Fruit fly (Drosophila melanogaster) whole organism, adult: ENCODE measurements around the gene Top3beta.

Experiments used
- CG11617 ChIP-seq: fragments of 200-800 bp; sonication (Bioruptor generic); optimal IDR thresholded peaks from 2 replicates; lab custom pipeline; 2017; ENCODE audit warnings: mild to moderate bottlenecking, missing biosample characterization, missing genetic modification reagents, missing genetic modification characterization
- CG12768 ChIP-seq: fragments of 200-800 bp; sonication (Bioruptor generic); optimal IDR thresholded peaks from 2 replicates; lab custom pipeline; 2017; ENCODE audit warnings: missing biosample characterization, missing genetic modification characterization, mild to moderate bottlenecking, moderate library complexity, missing genetic modification reagents
- CG14711 ChIP-seq: fragments of 200-800 bp; sonication (Bioruptor generic); optimal IDR thresholded peaks from 2 replicates; lab custom pipeline; 2018; ENCODE audit warnings: missing biosample characterization, mild to moderate bottlenecking, missing genetic modification characterization, moderate library complexity
- CG1620 ChIP-seq: fragments of 200-800 bp; sonication (Bioruptor generic); optimal IDR thresholded peaks from 2 replicates; lab custom pipeline; 2016; ENCODE audit warnings: missing biosample characterization, missing genetic modification characterization
- CG33017 ChIP-seq: fragments of 200-800 bp; sonication (Bioruptor generic); optimal IDR thresholded peaks from 2 replicates; lab custom pipeline; 2018; ENCODE audit warnings: missing biosample characterization, mild to moderate bottlenecking, missing genetic modification characterization, moderate library complexity
- CG5204 ChIP-seq: fragments of 200-800 bp; sonication (Bioruptor generic); optimal IDR thresholded peaks from 2 replicates; lab custom pipeline; 2016; ENCODE audit warnings: missing biosample characterization, missing genetic modification characterization
- CG7045 ChIP-seq: fragments of 200-800 bp; sonication (Bioruptor generic); optimal IDR thresholded peaks from 2 replicates; lab custom pipeline; 2017; ENCODE audit warnings: missing biosample characterization, mild to moderate bottlenecking, missing genetic modification characterization
- CG7101 ChIP-seq: fragments of 200-800 bp; sonication (Bioruptor generic); optimal IDR thresholded peaks from 2 replicates; lab custom pipeline; 2018; ENCODE audit warnings: missing biosample characterization, mild to moderate bottlenecking, missing genetic modification characterization, moderate library complexity
- Clk ChIP-seq: fragments of 200-800 bp; sonication (Bioruptor generic); optimal IDR thresholded peaks from 2 replicates; lab custom pipeline; 2017; ENCODE audit warnings: missing biosample characterization, missing genetic modification characterization
- Crg-1 ChIP-seq: fragments of 200-800 bp; sonication (Bioruptor generic); optimal IDR thresholded peaks from 2 replicates; lab custom pipeline; 2016; ENCODE audit warnings: missing biosample characterization, missing genetic modification characterization
- Hr96 ChIP-seq: fragments of 200-800 bp; sonication (Bioruptor generic); optimal IDR thresholded peaks from 2 replicates; lab custom pipeline; 2016; ENCODE audit warnings: missing biosample characterization, missing genetic modification characterization
- Mnt ChIP-seq: fragments of 200-800 bp; sonication (Bioruptor generic); optimal IDR thresholded peaks from 2 replicates; lab custom pipeline; 2016; ENCODE audit warnings: missing biosample characterization, mild to moderate bottlenecking, missing genetic modification characterization
- bab1 ChIP-seq: fragments of 200-800 bp; sonication (Bioruptor generic); optimal IDR thresholded peaks from 3 replicates; lab custom pipeline; 2019; ENCODE audit warnings: missing biosample characterization, mild to moderate bottlenecking, missing genetic modification characterization, moderate library complexity
- cic ChIP-seq: fragments of 200-800 bp; sonication (Bioruptor generic); optimal IDR thresholded peaks from 2 replicates; lab custom pipeline; 2017; ENCODE audit warnings: missing biosample characterization, mild to moderate bottlenecking, missing genetic modification characterization, moderate library complexity
- cnc ChIP-seq, 2 experiments: fragments of >200 bp; optimal IDR thresholded peaks; 2 replicates each; lab custom pipeline; 2017
- kay ChIP-seq: fragments of 200-800 bp; sonication (Bioruptor generic); peaks from one replicate; lab custom pipeline; 2016; ENCODE audit warnings: missing biosample characterization, missing genetic modification characterization, borderline replicate concordance
- ovo ChIP-seq: fragments of 200-800 bp; sonication (Bioruptor generic); optimal IDR thresholded peaks from 2 replicates; lab custom pipeline; 2016; ENCODE audit warnings: missing biosample characterization, missing genetic modification characterization
- pad ChIP-seq: fragments of 200-800 bp; sonication (Bioruptor generic); optimal IDR thresholded peaks from 3 replicates; lab custom pipeline; 2017; ENCODE audit warnings: missing biosample characterization, missing genetic modification characterization, mild to moderate bottlenecking, moderate library complexity, missing genetic modification reagents
- tj ChIP-seq: fragments of 200-800 bp; sonication (Bioruptor generic); optimal IDR thresholded peaks from 3 replicates; lab custom pipeline; 2017; ENCODE audit warnings: missing biosample characterization, mild to moderate bottlenecking, missing genetic modification characterization, moderate library complexity
- toe ChIP-seq: fragments of 200-800 bp; sonication (Bioruptor generic); optimal IDR thresholded peaks from 2 replicates; lab custom pipeline; 2016; ENCODE audit warnings: missing biosample characterization, missing genetic modification characterization

Gene Top3beta

DNA sequence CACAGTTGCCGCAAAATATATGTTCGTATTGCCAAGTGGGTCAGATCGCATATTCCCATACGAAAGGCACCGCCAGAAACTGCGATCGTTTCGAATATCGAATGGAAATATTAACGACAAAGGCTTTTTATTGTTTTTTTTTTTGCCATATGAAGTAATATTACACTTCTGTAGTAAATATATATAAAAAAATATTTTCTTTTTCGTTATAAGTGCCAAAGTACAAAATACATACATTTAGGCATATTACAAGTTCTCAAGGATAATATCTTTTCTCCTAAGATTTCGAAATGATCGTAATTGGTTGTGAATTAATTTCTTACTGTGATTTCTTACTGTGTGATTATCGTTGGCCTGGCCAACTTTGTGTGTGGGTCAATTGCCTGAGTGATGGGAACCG is 16.4 kb upstream of the Top3beta start:
- TF ChIP-seq CG14711 (tag; lab: Kevin White, UChicago), result no peak
- TF ChIP-seq CG5204 (GFP tag; lab: Kevin White, UChicago), result no peak
- no peak for TF ChIP-seq ovo (GFP tag; lab: Kevin White, UChicago)
- TF ChIP-seq CG12768 (GFP tag; lab: Kevin White, UChicago), result no peak
- no peak for TF ChIP-seq kay
- no peak for TF ChIP-seq toe (GFP tag; lab: Kevin White, UChicago)
- TF ChIP-seq bab1, result no peak
- no peak for TF ChIP-seq Crg-1
- no peak for TF ChIP-seq Clk (GFP tag; lab: Kevin White, UChicago)
- no peak for TF ChIP-seq cnc (optimal IDR thresholded peaks at IDR 0.05; lab: Kevin White, UChicago)
- TF ChIP-seq Mnt (GFP tag; lab: Kevin White, UChicago), result no peak
- TF ChIP-seq CG7045 (GFP tag; lab: Kevin White, UChicago), result no peak
- TF ChIP-seq CG11617 (GFP tag; lab: Kevin White, UChicago), result no peak
- TF ChIP-seq CG7101 (tag; lab: Kevin White, UChicago), result no peak
- no peak for TF ChIP-seq pad (GFP tag; lab: Kevin White, UChicago)
- TF ChIP-seq CG33017 (tag; lab: Kevin White, UChicago), result no peak
- TF ChIP-seq tj (GFP tag; lab: Kevin White, UChicago), result no peak
- no peak for TF ChIP-seq CG1620 (GFP tag; lab: Kevin White, UChicago)

DNA sequence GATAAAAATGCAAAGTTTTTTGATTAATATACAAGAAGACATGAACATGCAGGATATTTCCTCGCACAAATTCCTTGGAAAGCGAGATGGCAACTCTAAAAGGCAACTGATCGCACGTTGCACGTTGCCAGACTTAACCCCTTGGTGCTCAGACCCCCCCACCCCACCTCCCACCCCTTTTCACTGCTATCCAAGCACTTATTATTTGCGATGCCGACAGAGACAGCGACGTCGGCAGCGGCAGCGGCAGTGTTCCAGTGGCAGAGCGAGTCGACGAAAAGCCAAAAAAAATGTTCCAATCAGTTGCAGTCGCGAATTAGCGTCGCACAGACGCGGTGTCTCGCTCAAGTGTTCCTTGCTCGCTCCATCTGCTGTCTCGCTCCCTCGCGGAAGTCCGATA is 15.9 kb upstream of the Top3beta start, which contains the start of gene CG3823:
TSS of gene CG3823 (plus strand) at position 301 of the 400 bp plus-strand sequence.
- peak; percentile 65 for TF ChIP-seq tj (GFP tag; lab: Kevin White, UChicago)
- TF ChIP-seq CG7045 (GFP tag; lab: Kevin White, UChicago), result no peak

DNA sequence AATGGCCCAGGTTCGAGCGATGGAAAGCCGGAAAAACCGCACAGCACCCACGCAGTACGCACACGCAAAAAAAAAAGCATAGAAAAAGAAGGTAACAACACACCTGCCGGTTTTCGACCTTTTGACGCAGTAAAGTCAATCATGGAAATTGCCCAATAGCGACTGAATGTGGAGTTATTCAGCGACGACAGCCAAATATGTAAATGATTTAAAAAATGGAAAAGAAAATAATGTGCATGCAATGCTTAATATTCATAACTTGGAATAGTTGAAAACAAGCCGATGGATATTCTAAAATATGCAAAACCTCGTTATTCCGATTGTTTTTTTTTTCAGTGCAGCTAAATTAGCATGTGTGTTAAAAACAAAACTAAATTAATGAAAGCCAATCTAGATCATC is 15.4 kb upstream of the Top3beta start:
- TF ChIP-seq bab1 (no peak), cic (GFP tag; lab: Kevin White, UChicago) (no peak), CG12768 (GFP tag; lab: Kevin White, UChicago) (no peak), pad (GFP tag; lab: Kevin White, UChicago) (no peak), kay (no peak), CG7101 (tag; lab: Kevin White, UChicago) (no peak), Crg-1 (no peak), CG11617 (GFP tag; lab: Kevin White, UChicago) (no peak), CG5204 (GFP tag; lab: Kevin White, UChicago) (no peak), Clk (GFP tag; lab: Kevin White, UChicago) (no peak), CG33017 (tag; lab: Kevin White, UChicago) (no peak), CG7045 (GFP tag; lab: Kevin White, UChicago) (no peak), cnc (optimal IDR thresholded peaks at IDR 0.05; lab: Kevin White, UChicago) (no peak), ovo (GFP tag; lab: Kevin White, UChicago) (no peak), Mnt (GFP tag; lab: Kevin White, UChicago) (no peak), CG1620 (GFP tag; lab: Kevin White, UChicago) (no peak), toe (GFP tag; lab: Kevin White, UChicago) (no peak)

DNA sequence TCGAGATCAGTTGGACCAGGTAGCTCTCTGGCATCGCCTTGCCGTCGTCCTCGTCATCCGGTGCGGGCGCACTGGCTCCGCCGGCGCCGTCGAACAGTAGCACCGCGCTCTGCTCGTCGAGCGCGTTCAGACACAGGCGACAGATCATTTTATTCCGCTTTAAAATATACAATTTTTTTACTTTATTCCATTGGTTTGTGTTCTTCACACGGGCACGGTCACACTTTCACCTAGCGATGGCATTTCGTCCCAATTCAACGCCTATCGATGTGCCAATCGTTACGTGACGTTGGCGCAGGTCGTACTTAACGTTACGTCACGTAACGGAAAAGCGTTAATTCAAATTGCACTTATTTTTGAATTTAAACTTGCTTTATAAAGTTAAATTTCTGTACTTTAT is 13.3 kb upstream of the Top3beta start, which contains the start of gene CG12219:
TSS of gene CG12219 (minus strand) at position 234 of the 400 bp plus-strand sequence.
- TF ChIP-seq bab1 (peak; percentile 8), cnc (optimal IDR thresholded peaks at IDR 0.05; lab: Kevin White, UChicago) (no peak), pad (GFP tag; lab: Kevin White, UChicago) (no peak)

DNA sequence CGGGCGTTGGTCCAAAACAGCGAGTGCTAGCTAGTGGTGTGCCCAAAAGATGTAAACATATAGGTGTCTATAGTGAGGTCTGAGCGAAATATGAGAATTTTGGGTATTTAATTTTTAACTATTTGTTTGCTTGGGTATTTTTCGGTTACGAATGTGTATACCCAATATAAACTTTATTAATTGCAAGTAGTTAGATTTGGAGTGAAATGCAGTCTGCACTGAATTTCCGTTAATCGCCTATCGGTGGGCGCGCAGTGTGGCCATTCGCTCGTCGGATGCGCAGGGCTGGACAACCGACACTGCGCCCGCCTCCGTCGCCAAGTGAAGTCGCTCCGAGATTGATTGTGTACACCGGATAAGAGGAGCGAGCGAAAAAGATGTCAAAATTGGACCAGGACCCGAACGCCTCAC is 7.3 kb upstream of the Top3beta start, which contains the start of the genes CG15891 and CG3815:
TSS of gene CG15891 (minus strand) at position 217 of the 411 bp plus-strand sequence.
TSS of gene CG3815 (plus strand) at position 261 of the 411 bp plus-strand sequence.
- TF ChIP-seq CG5204 (GFP tag; lab: Kevin White, UChicago), result no peak
- peak; percentile 59 for TF ChIP-seq pad (GFP tag; lab: Kevin White, UChicago)
- peak; percentile 34 for TF ChIP-seq tj (GFP tag; lab: Kevin White, UChicago)
- TF ChIP-seq cic (GFP tag; lab: Kevin White, UChicago), result no peak
- TF ChIP-seq Crg-1, result peak; percentile 38
- no peak for TF ChIP-seq ovo (GFP tag; lab: Kevin White, UChicago)
- TF ChIP-seq toe (GFP tag; lab: Kevin White, UChicago), result no peak
- peak; percentile 9 for TF ChIP-seq CG33017 (tag; lab: Kevin White, UChicago)
- peak; percentile 39 for TF ChIP-seq Mnt (GFP tag; lab: Kevin White, UChicago)
- TF ChIP-seq bab1, result peak; percentile 73
- TF ChIP-seq CG14711 (tag; lab: Kevin White, UChicago), result peak; percentile 60
- TF ChIP-seq CG11617 (GFP tag; lab: Kevin White, UChicago), result peak; percentile 69
- TF ChIP-seq Hr96, result no peak
- no peak for TF ChIP-seq Clk (GFP tag; lab: Kevin White, UChicago)
- TF ChIP-seq CG7045 (GFP tag; lab: Kevin White, UChicago), result no peak
- no peak for TF ChIP-seq cnc (optimal IDR thresholded peaks at IDR 0.05; lab: Kevin White, UChicago)
- peak; percentile 21 for TF ChIP-seq CG12768 (GFP tag; lab: Kevin White, UChicago)
- TF ChIP-seq CG7101 (tag; lab: Kevin White, UChicago), result peak; percentile 69
- peak; percentile 53 for TF ChIP-seq CG1620 (GFP tag; lab: Kevin White, UChicago)
- TF ChIP-seq kay, result no peak

DNA sequence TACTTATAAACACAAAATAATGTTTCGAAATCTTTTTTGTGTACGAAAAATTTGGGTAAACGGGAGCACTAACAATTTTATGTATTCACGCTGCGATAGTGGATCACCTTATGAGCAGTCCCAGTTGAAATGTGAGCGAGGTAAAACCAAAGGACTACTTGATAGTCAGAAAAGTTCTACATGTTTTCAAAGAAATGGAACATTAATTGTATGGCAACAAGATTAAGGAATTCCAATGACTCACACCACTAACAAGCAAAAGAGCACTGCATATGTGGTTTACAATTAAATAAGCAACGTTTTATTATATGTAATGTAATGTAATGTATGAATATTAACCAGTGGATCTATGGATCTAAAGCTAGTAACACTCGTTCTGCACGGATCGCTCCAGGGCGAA is 6.5 kb upstream of the Top3beta start, which contains the start of gene CG15892:
TSS of gene CG15892 (minus strand) at position 101 of the 400 bp plus-strand sequence.
- TF ChIP-seq tj (GFP tag; lab: Kevin White, UChicago), result no peak
- TF ChIP-seq CG7045 (GFP tag; lab: Kevin White, UChicago), result no peak
- TF ChIP-seq kay, result no peak
- no peak for TF ChIP-seq pad (GFP tag; lab: Kevin White, UChicago)
- TF ChIP-seq bab1, result no peak
